Fruit fly (Drosophila melanogaster): Measurements from ENCODE around the gene Or83c.

The Or83c gene

dm6 chr3R:6112252-6112995 is 34.3 kb upstream of the Or83c start, which contains the start of gene Obp83g (continued):
- no peak for TF ChIP-seq cg (GFP tag; optimal IDR thresholded peaks at IDR 0.05)
- TF ChIP-seq CG9932 (GFP tag; IDR thresholded peaks at IDR 0.05) = peak; percentile 81
- TF ChIP-seq chm (GFP tag; IDR thresholded peaks at IDR 0.05) = no peak
- no peak for TF ChIP-seq CG3407 (GFP tag; optimal IDR thresholded peaks at IDR 0.05)
- TF ChIP-seq Doc2 (GFP tag; IDR thresholded peaks at IDR 0.05) = no peak
- peak; percentile 48 for TF ChIP-seq sisA (GFP tag; IDR thresholded peaks at IDR 0.05)
- TF ChIP-seq run (tag; optimal IDR thresholded peaks at IDR 0.05) = no peak
- TF ChIP-seq Side (GFP tag; optimal IDR thresholded peaks at IDR 0.05) = no peak
- TF ChIP-seq mirr (GFP tag; optimal IDR thresholded peaks at IDR 0.05) = no peak
- peak; percentile 21; the same call in 1 of the 2 replicates for TF ChIP-seq E2f2 (GFP tag; IDR thresholded peaks at IDR 0.05)
- no peak for TF ChIP-seq exex (tag; optimal IDR thresholded peaks at IDR 0.05)
- no peak for TF ChIP-seq CG4424 (GFP tag; optimal IDR thresholded peaks at IDR 0.05)
- no peak for TF ChIP-seq CG10321 (GFP tag; IDR thresholded peaks at IDR 0.05)
- no peak for TF ChIP-seq ash1 (GFP tag; optimal IDR thresholded peaks at IDR 0.05)
- no peak for TF ChIP-seq ken (GFP tag; IDR thresholded peaks at IDR 0.05)
- no peak for TF ChIP-seq CG4854 (GFP tag; optimal IDR thresholded peaks at IDR 0.05)
- no peak for TF ChIP-seq CG16863 (GFP tag; optimal IDR thresholded peaks at IDR 0.05)
- no peak for TF ChIP-seq CG8944 (GFP tag; optimal IDR thresholded peaks at IDR 0.05)
- TF ChIP-seq Gsc (GFP tag; IDR thresholded peaks at IDR 0.05) = no peak
- no peak for TF ChIP-seq knrl (GFP tag; IDR thresholded peaks at IDR 0.05; ENCODE audit: partially characterized antibody)
- TF ChIP-seq fd64A (GFP tag; optimal IDR thresholded peaks at IDR 0.05) = no peak
- TF ChIP-seq CG1832 (GFP tag; optimal IDR thresholded peaks at IDR 0.05) = no peak
- TF ChIP-seq luna (GFP tag; optimal IDR thresholded peaks at IDR 0.05) = no peak
- no peak for TF ChIP-seq disco-r (GFP tag; optimal IDR thresholded peaks at IDR 0.05)
- TF ChIP-seq ato (GFP tag; IDR thresholded peaks at IDR 0.05; ENCODE audit: partially characterized antibody) = no peak
- no peak for TF ChIP-seq z (GFP tag; IDR thresholded peaks at IDR 0.05)
- no peak for TF ChIP-seq CG14441 (GFP tag; IDR thresholded peaks at IDR 0.05)
- TF ChIP-seq pfk (GFP tag; optimal IDR thresholded peaks at IDR 0.05) = no peak
- no peak for TF ChIP-seq sna (GFP tag; IDR thresholded peaks at IDR 0.05; ENCODE audit: partially characterized antibody)
- TF ChIP-seq CG12219 (GFP tag; optimal IDR thresholded peaks at IDR 0.05) = no peak
- no peak for TF ChIP-seq CG10431 (GFP tag; optimal IDR thresholded peaks at IDR 0.05)
- TF ChIP-seq CG31224 (GFP tag; IDR thresholded peaks at IDR 0.05) = peak; percentile 42; the same call in 1 of the 2 replicates
- peak; percentile 40 for TF ChIP-seq bcd (GFP tag; optimal IDR thresholded peaks at IDR 0.05)
- TF ChIP-seq CG11696 (GFP tag; IDR thresholded peaks at IDR 0.05) = no peak
- TF ChIP-seq Ptx1 (GFP tag; IDR thresholded peaks at IDR 0.05) = peak; percentile 58
- TF ChIP-seq CG9876 (GFP tag; optimal IDR thresholded peaks at IDR 0.05) = no peak
- TF ChIP-seq phol (tag; optimal IDR thresholded peaks at IDR 0.05) = peak; percentile 36
- TF ChIP-seq CG30020 (tag; optimal IDR thresholded peaks at IDR 0.05) = no peak
- TF ChIP-seq dpn (GFP tag; optimal IDR thresholded peaks at IDR 0.05) = peak in 1 of 2 experiments; percentile 46
- no peak for TF ChIP-seq fru (optimal IDR thresholded peaks at IDR 0.05)
- no peak for TF ChIP-seq crp (GFP tag; optimal IDR thresholded peaks at IDR 0.05)
- no peak for TF ChIP-seq CG13287 (GFP tag; IDR thresholded peaks at IDR 0.05; ENCODE audit: partially characterized antibody)
- no peak for TF ChIP-seq Atf3 (GFP tag; optimal IDR thresholded peaks at IDR 0.05)
- no peak for TF ChIP-seq pros (GFP tag; optimal IDR thresholded peaks at IDR 0.05)
- TF ChIP-seq fd96Cb (tag; optimal IDR thresholded peaks at IDR 0.05) = peak; percentile 6
- peak; percentile 76 for TF ChIP-seq CG2678 (tag; optimal IDR thresholded peaks at IDR 0.05)
- TF ChIP-seq fd102C (GFP tag; optimal IDR thresholded peaks at IDR 0.05) = no peak
- TF ChIP-seq CG13296 (GFP tag; optimal IDR thresholded peaks at IDR 0.05) = peak; percentile 55
- no peak for TF ChIP-seq Dbx (GFP tag; IDR thresholded peaks at IDR 0.05)
- TF ChIP-seq CG17568 (GFP tag; optimal IDR thresholded peaks at IDR 0.05) = no peak
